Fruit fly (Drosophila melanogaster) whole organism, embryonic: ENCODE data around the gene CG4465.

Experiments
- Aef1 ChIP-seq: fragments of 200-800 bp; sonication (Bioruptor generic); IDR thresholded peaks from 3 replicates; pipeline ENCODE4 v1.3.6; 2022; ENCODE audit warnings: missing biosample characterization, missing genetic modification characterization
- Bgb ChIP-seq: fragments of 200-800 bp; sonication (Bioruptor generic); IDR thresholded peaks from 2 replicates; pipeline ENCODE4 v1.3.6; 2022; ENCODE audit warnings: missing biosample characterization, missing genetic modification characterization; ENCODE audit not compliant: partially characterized antibody
- CG11247 ChIP-seq: fragments of 200-800 bp; sonication (Bioruptor generic); IDR thresholded peaks from 2 replicates; pipeline ENCODE4 v1.3.6; 2022; ENCODE audit warnings: missing biosample characterization, missing genetic modification characterization
- CG11695 ChIP-seq: fragments of 200-800 bp; sonication (Bioruptor generic); IDR thresholded peaks from 3 replicates; pipeline ENCODE4 v1.3.6; 2022; ENCODE audit warnings: missing biosample characterization, missing genetic modification characterization
- CG12236 ChIP-seq: fragments of 200-800 bp; sonication (Bioruptor generic); optimal IDR thresholded peaks from 2 replicates; lab custom pipeline; 2016; ENCODE audit warnings: missing biosample characterization, missing genetic modification characterization
- CG1233 ChIP-seq: fragments of 200-800 bp; sonication (Bioruptor generic); optimal IDR thresholded peaks from 4 replicates; lab custom pipeline; 2018; ENCODE audit warnings: missing biosample characterization, mild to moderate bottlenecking, missing genetic modification characterization
- CG12942 ChIP-seq: fragments of 200-800 bp; sonication (Bioruptor generic); optimal IDR thresholded peaks from 3 replicates; lab custom pipeline; 2016; ENCODE audit warnings: missing biosample characterization, missing genetic modification characterization
- CG13123 ChIP-seq: fragments of 200-800 bp; sonication (Bioruptor generic); optimal IDR thresholded peaks from 2 replicates; lab custom pipeline; 2016; ENCODE audit warnings: missing biosample characterization, missing genetic modification characterization
- CG13894 ChIP-seq: fragments of 200-800 bp; sonication (Bioruptor generic); optimal IDR thresholded peaks from 3 replicates; lab custom pipeline; 2018; ENCODE audit warnings: missing biosample characterization, mild to moderate bottlenecking, missing genetic modification characterization, moderate library complexity
- CG14014 ChIP-seq: fragments of 200-800 bp; sonication (Bioruptor generic); IDR thresholded peaks from 2 replicates; pipeline ENCODE4 v1.3.6; 2022; ENCODE audit warnings: missing biosample characterization, missing genetic modification characterization
- CG14050 ChIP-seq: fragments of 200-800 bp; sonication (Bioruptor generic); IDR thresholded peaks from 3 replicates; pipeline ENCODE4 v1.3.6; 2022; ENCODE audit warnings: missing biosample characterization, missing genetic modification characterization
- CG16815 ChIP-seq: fragments of 200-800 bp; sonication (Bioruptor generic); optimal IDR thresholded peaks from 3 replicates; lab custom pipeline; 2017; ENCODE audit warnings: missing biosample characterization, mild to moderate bottlenecking, missing genetic modification characterization
- CG17568 ChIP-seq: fragments of 200-800 bp; sonication (Bioruptor generic); optimal IDR thresholded peaks from 2 replicates; lab custom pipeline; 2018; ENCODE audit warnings: missing biosample characterization, mild to moderate bottlenecking, missing genetic modification characterization, moderate library complexity
- CG2202 ChIP-seq: fragments of 200-800 bp; sonication (Bioruptor generic); optimal IDR thresholded peaks from 2 replicates; lab custom pipeline; 2018; ENCODE audit warnings: missing biosample characterization, mild to moderate bottlenecking, missing genetic modification characterization
- CG33213 ChIP-seq: fragments of 200-800 bp; sonication (Bioruptor generic); optimal IDR thresholded peaks from 3 replicates; lab custom pipeline; 2016; ENCODE audit warnings: missing biosample characterization, missing genetic modification characterization
- CG33557 ChIP-seq: fragments of 200-800 bp; sonication (Bioruptor generic); optimal IDR thresholded peaks from 2 replicates; lab custom pipeline; 2019; ENCODE audit warnings: missing biosample characterization, mild to moderate bottlenecking, missing genetic modification characterization, moderate library complexity
- CG43689 ChIP-seq: fragments of 200-800 bp; sonication (Bioruptor generic); IDR thresholded peaks from 2 replicates; pipeline ENCODE4 v1.3.6; 2022; ENCODE audit warnings: missing biosample characterization, missing genetic modification characterization
- CG4707 ChIP-seq: fragments of 200-800 bp; sonication (Bioruptor generic); optimal IDR thresholded peaks from 2 replicates; lab custom pipeline; 2018; ENCODE audit warnings: missing biosample characterization, mild to moderate bottlenecking, missing genetic modification characterization, moderate library complexity
- CG5180 ChIP-seq: fragments of 200-800 bp; sonication (Bioruptor generic); optimal IDR thresholded peaks from 3 replicates; lab custom pipeline; 2017; ENCODE audit warnings: missing biosample characterization, missing genetic modification characterization, mild to moderate bottlenecking, moderate library complexity, missing genetic modification reagents
- CG8290 ChIP-seq, 3 experiments: fragments of 200-800 bp; sonication (Bioruptor generic); optimal IDR thresholded peaks; 2 replicates each; lab custom pipeline; 2016 to 2019; ENCODE audit warnings: missing biosample characterization in 3 of 3, missing genetic modification characterization in 3 of 3, mild to moderate bottlenecking in 2 of 3, moderate library complexity in 1 of 3
- CG9797 ChIP-seq: fragments of 200-800 bp; sonication (Bioruptor generic); optimal IDR thresholded peaks from 3 replicates; lab custom pipeline; 2018; ENCODE audit warnings: missing biosample characterization, mild to moderate bottlenecking, missing genetic modification characterization
- Chrac-16 ChIP-seq: fragments of 200-800 bp; sonication (Bioruptor generic); optimal IDR thresholded peaks from 3 replicates; lab custom pipeline; 2016; ENCODE audit warnings: missing biosample characterization, missing genetic modification characterization
- D ChIP-seq, 2 experiments: fragments of 200-800 bp in 1 of 2; fragments of >200 bp in 1 of 2; sonication (Bioruptor generic) in 1 of 2; optimal IDR thresholded peaks; 2 replicates in 1 of 2; 3 replicates in 1 of 2; lab custom pipeline; 2017; ENCODE audit warnings: mild to moderate bottlenecking in 1 of 2, missing biosample characterization in 1 of 2, missing genetic modification characterization in 1 of 2, missing genetic modification reagents in 1 of 2
- Ets97D ChIP-seq: fragments of 200-800 bp; sonication (Bioruptor generic); optimal IDR thresholded peaks from 3 replicates; lab custom pipeline; 2016; ENCODE audit warnings: missing biosample characterization, missing genetic modification characterization
- HmgZ ChIP-seq: fragments of 200-800 bp; sonication (Bioruptor generic); optimal IDR thresholded peaks from 2 replicates; lab custom pipeline; 2018; ENCODE audit warnings: missing biosample characterization, mild to moderate bottlenecking, missing genetic modification characterization
- Hr3 ChIP-seq: fragments of 200-800 bp; sonication (Bioruptor generic); optimal IDR thresholded peaks from 3 replicates; lab custom pipeline; 2016; ENCODE audit warnings: missing biosample characterization, missing genetic modification characterization
- Jarid2 ChIP-seq: fragments of 200-800 bp; sonication (Bioruptor generic); optimal IDR thresholded peaks from 3 replicates; lab custom pipeline; 2017; ENCODE audit warnings: mild to moderate bottlenecking, missing biosample characterization, missing genetic modification reagents, missing genetic modification characterization
- Med ChIP-seq: fragments of 200-800 bp; sonication (Bioruptor generic); peaks from one replicate; lab custom pipeline; 2016; ENCODE audit warnings: missing biosample characterization, missing genetic modification characterization, mild to moderate bottlenecking, inconsistent platforms, moderate library complexity
- PHDP ChIP-seq: fragments of 200-800 bp; sonication (Bioruptor generic); optimal IDR thresholded peaks from 3 replicates; lab custom pipeline; 2018; ENCODE audit warnings: missing biosample characterization, mild to moderate bottlenecking, missing genetic modification characterization, moderate library complexity
- Ravus ChIP-seq: fragments of 200-800 bp; sonication (Bioruptor generic); IDR thresholded peaks from 2 replicates; pipeline ENCODE4 v1.3.6; 2022; ENCODE audit warnings: missing biosample characterization, missing genetic modification characterization
- Scr ChIP-seq: fragments of 200-800 bp; sonication (Bioruptor generic); IDR thresholded peaks from 2 replicates; pipeline ENCODE4 v1.3.6; 2022; ENCODE audit warnings: missing biosample characterization, missing genetic modification characterization; ENCODE audit not compliant: partially characterized antibody
- Six4 ChIP-seq: fragments of 200-800 bp; sonication (Bioruptor generic); optimal IDR thresholded peaks from 2 replicates; lab custom pipeline; 2016; ENCODE audit warnings: missing biosample characterization, missing genetic modification characterization
- Ssrp ChIP-seq: fragments of 200-800 bp; sonication (Bioruptor generic); optimal IDR thresholded peaks from 2 replicates; lab custom pipeline; 2018; ENCODE audit warnings: missing biosample characterization, mild to moderate bottlenecking, missing genetic modification characterization, moderate library complexity
- amos ChIP-seq: fragments of 200-800 bp; sonication (Bioruptor generic); IDR thresholded peaks from 2 replicates; pipeline ENCODE4 v1.3.6; 2022; ENCODE audit warnings: missing biosample characterization, missing genetic modification characterization; ENCODE audit not compliant: partially characterized antibody
- ato ChIP-seq: fragments of 200-800 bp; sonication (Bioruptor generic); IDR thresholded peaks from 2 replicates; pipeline ENCODE4 v1.3.6; 2022; ENCODE audit warnings: missing biosample characterization, missing genetic modification characterization; ENCODE audit not compliant: partially characterized antibody
- bbx ChIP-seq: fragments of 200-800 bp; sonication (Bioruptor generic); IDR thresholded peaks from 2 replicates; pipeline ENCODE4 v1.3.6; 2022; ENCODE audit warnings: missing biosample characterization, missing genetic modification characterization; ENCODE audit not compliant: partially characterized antibody
- cg ChIP-seq: fragments of 200-800 bp; sonication (Bioruptor generic); optimal IDR thresholded peaks from 3 replicates; lab custom pipeline; 2019; ENCODE audit warnings: missing biosample characterization, mild to moderate bottlenecking, missing genetic modification characterization, moderate library complexity
- dan ChIP-seq: fragments of 200-800 bp; sonication (Bioruptor generic); IDR thresholded peaks from 2 replicates; pipeline ENCODE4 v1.3.6; 2022; ENCODE audit warnings: missing biosample characterization, missing genetic modification characterization
- ewg ChIP-seq: fragments of 200-800 bp; sonication (Bioruptor generic); optimal IDR thresholded peaks from 3 replicates; lab custom pipeline; 2017; ENCODE audit warnings: mild to moderate bottlenecking, missing biosample characterization, missing genetic modification reagents, missing genetic modification characterization
- fd96Cb ChIP-seq: fragments of 200-800 bp; sonication (Bioruptor generic); optimal IDR thresholded peaks from 2 replicates; lab custom pipeline; 2018; ENCODE audit warnings: missing biosample characterization, mild to moderate bottlenecking, missing genetic modification characterization, moderate library complexity
- hkb ChIP-seq, 2 experiments: fragments of 200-800 bp in 1 of 2; fragments of >200 bp in 1 of 2; sonication (Bioruptor generic) in 1 of 2; IDR thresholded peaks in 1 of 2; optimal IDR thresholded peaks in 1 of 2; 2 replicates each; pipeline versions ENCODE4 v1.3.6 to Lab custom; 2017 to 2022; ENCODE audit warnings: missing biosample characterization in 1 of 2, missing genetic modification characterization in 1 of 2
- knrl ChIP-seq: fragments of 200-800 bp; sonication (Bioruptor generic); IDR thresholded peaks from 3 replicates; pipeline ENCODE4 v1.3.6; 2022; ENCODE audit warnings: missing biosample characterization, missing genetic modification characterization; ENCODE audit not compliant: partially characterized antibody
- lab ChIP-seq: fragments of 200-800 bp; sonication (Bioruptor generic); optimal IDR thresholded peaks from 3 replicates; lab custom pipeline; 2017; ENCODE audit warnings: missing biosample characterization, missing genetic modification characterization, mild to moderate bottlenecking, moderate library complexity, missing genetic modification reagents
- prd ChIP-seq, 3 experiments: fragments of >200 bp in 2 of 3; fragments of 200-800 bp in 1 of 3; sonication (Bioruptor generic) in 1 of 3; optimal IDR thresholded peaks in 2 of 3; IDR thresholded peaks in 1 of 3; 2 replicates in 2 of 3; 3 replicates in 1 of 3; pipeline versions ENCODE4 v1.3.6 to Lab custom; 2017 to 2022; ENCODE audit warnings: missing biosample characterization in 1 of 3, missing genetic modification characterization in 1 of 3
- ranshi ChIP-seq: fragments of 200-800 bp; sonication (Bioruptor generic); IDR thresholded peaks from 2 replicates; pipeline ENCODE4 v1.3.6; 2022; ENCODE audit warnings: missing biosample characterization, missing genetic modification characterization
- vnd ChIP-seq: fragments of 200-800 bp; sonication (Bioruptor generic); IDR thresholded peaks from 3 replicates; pipeline ENCODE4 v1.3.6; 2022; ENCODE audit warnings: missing biosample characterization, missing genetic modification characterization; ENCODE audit not compliant: partially characterized antibody
- wdn ChIP-seq: fragments of 200-800 bp; sonication (Bioruptor generic); IDR thresholded peaks from 2 replicates; pipeline ENCODE4 v1.3.6; 2022; ENCODE audit warnings: missing biosample characterization, missing genetic modification characterization

The CG4465 gene

dm6 chr3R:19908863-19909343 is 8.7 kb downstream of the CG4465 start (continued):
- TF ChIP-seq vnd (GFP tag; lab: Robert Waterston, UW) (no peak), CG16815 (GFP tag; lab: Kevin White, UChicago) (peak; percentile 68), Six4 (GFP tag; lab: Kevin White, UChicago) (peak; percentile 79), bbx (no peak), hkb (optimal IDR thresholded peaks at IDR 0.05; lab: Kevin White, UChicago) (no peak), hkb (GFP tag; IDR thresholded peaks at IDR 0.05; lab: Robert Waterston, UW) (peak; percentile 87), knrl (GFP tag; lab: Robert Waterston, UW) (no peak), CG43689 (peak; percentile 66), Chrac-16 (GFP tag; lab: Kevin White, UChicago) (peak; percentile 79), HmgZ (tag; lab: Kevin White, UChicago) (peak; percentile 77), D (optimal IDR thresholded peaks at IDR 0.05; lab: Kevin White, UChicago) (no peak), D (GFP tag; optimal IDR thresholded peaks at IDR 0.05; lab: Kevin White, UChicago) (peak; percentile 67), Ets97D (GFP tag; lab: Kevin White, UChicago) (peak; percentile 38), Ssrp (tag; lab: Kevin White, UChicago) (peak; percentile 64), CG13894 (peak; percentile 41), lab (GFP tag; lab: Kevin White, UChicago) (peak; percentile 90), dan (GFP tag; lab: Robert Waterston, UW) (no peak), CG33557 (GFP tag; lab: Kevin White, UChicago) (no peak), CG14014 (GFP tag; lab: Robert Waterston, UW) (peak; percentile 81), Bgb (peak; percentile 50), ranshi (GFP tag; lab: Robert Waterston, UW) (peak; percentile 79), CG13123 (GFP tag; lab: Kevin White, UChicago) (peak; percentile 65), CG12942 (peak; percentile 78), fd96Cb (tag; lab: Kevin White, UChicago) (peak; percentile 78), CG1233 (GFP tag; lab: Kevin White, UChicago) (peak; percentile 42), Med (GFP tag; lab: Kevin White, UChicago) (peak; percentile 96), prd (optimal IDR thresholded peaks at IDR 0.05; lab: Kevin White, UChicago) (no peak), prd (GFP tag; IDR thresholded peaks at IDR 0.05; lab: Robert Waterston, UW) (peak; percentile 90), CG2202 (tag; lab: Kevin White, UChicago) (peak; percentile 40), CG11695 (GFP tag; lab: Robert Waterston, UW) (peak; percentile 89), Aef1 (peak; percentile 86), Jarid2 (GFP tag; lab: Kevin White, UChicago) (peak; percentile 52), CG5180 (GFP tag; lab: Kevin White, UChicago) (peak; percentile 37), Ravus (GFP tag; lab: Robert Waterston, UW) (peak; percentile 22; the same call in 1 of the 2 replicates), CG14050 (peak; percentile 84), PHDP (tag; lab: Kevin White, UChicago) (peak; percentile 86), CG33213 (GFP tag; lab: Kevin White, UChicago) (peak; percentile 66), CG9797 (GFP tag; lab: Kevin White, UChicago) (no peak), wdn (GFP tag; lab: Robert Waterston, UW) (peak; percentile 77), cg (GFP tag; lab: Kevin White, UChicago) (no peak), CG12236 (GFP tag; lab: Kevin White, UChicago) (peak; percentile 61), Hr3 (peak; percentile 82), amos (GFP tag; lab: Robert Waterston, UW) (no peak), CG11247 (GFP tag; lab: Robert Waterston, UW) (peak; percentile 69), Scr (peak; percentile 38; the same call in 1 of the 2 replicates), ewg (GFP tag; lab: Kevin White, UChicago) (peak; percentile 73), ato (no peak), CG8290 (GFP tag; optimal IDR thresholded peaks at IDR 0.05; lab: Kevin White, UChicago) (peak; percentile 21), CG8290 (tag; optimal IDR thresholded peaks at IDR 0.05; lab: Kevin White, UChicago) (peak in 1 of 2 experiments; percentile 96), CG4707 (GFP tag; lab: Kevin White, UChicago) (peak; percentile 74), CG17568 (GFP tag; lab: Kevin White, UChicago) (peak; percentile 77)
